Fruit fly (Drosophila melanogaster): ENCODE results near the gene ncd.

The ncd gene

DNA sequence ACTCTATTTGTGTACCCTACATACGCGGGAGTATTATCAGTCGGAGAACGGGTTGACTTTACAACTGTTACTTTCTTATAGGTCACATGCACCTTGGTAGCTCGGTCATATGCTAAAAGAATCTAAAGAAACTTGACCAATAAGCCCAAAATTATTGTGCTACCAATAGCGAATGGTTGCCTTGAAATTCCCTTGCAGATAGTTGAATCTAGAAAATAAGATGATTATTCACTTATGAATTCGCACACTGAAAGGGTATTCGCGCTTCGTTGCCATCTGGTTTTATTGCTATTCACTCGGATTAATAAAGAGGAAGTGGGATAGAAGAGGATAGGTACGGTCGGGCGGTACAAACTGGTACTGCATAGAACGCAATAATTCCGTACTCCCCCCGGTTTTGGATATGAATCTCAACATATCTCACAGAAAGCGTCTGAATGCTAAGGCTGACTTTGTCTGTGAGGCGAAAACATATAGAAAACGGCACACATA lies 33.0 kb downstream of the ncd start (continued):
- TF ChIP-seq Pdp1 (GFP tag; optimal IDR thresholded peaks at IDR 0.05) = peak; percentile 65 to 70
- TF ChIP-seq E2f2 (GFP tag; IDR thresholded peaks at IDR 0.05) = peak; percentile 34
- no peak for TF ChIP-seq hbn (GFP tag; IDR thresholded peaks at IDR 0.05; ENCODE audit: partially characterized antibody)

DNA sequence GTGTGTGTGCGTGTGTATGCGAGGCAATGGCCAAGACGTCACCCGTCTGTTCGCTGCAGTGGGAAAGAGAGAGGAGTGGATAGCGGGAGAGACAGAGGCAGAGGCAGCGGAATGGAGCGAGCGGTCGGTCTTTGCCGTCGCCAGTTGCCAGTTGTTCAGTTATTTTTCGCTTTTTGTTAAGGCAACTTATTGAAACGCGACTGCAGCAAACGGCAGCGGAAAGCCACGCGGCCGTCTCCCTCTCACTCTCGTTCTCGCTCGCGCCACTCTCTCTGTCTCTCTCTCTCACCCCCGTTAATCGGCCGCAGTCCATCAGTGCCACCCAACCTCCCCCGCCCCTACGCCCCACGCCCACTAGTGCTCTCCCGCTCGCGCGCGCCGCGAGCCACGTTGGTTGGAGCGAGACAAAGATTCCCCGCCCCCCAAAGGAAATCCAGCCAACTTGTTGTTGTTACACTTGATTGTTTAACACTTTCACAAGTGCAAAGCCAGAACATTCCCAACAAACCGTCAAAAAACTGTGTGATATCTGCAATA lies 34.1 kb downstream of the ncd start:
- no peak for TF ChIP-seq CG7786 (GFP tag; optimal IDR thresholded peaks at IDR 0.05)
- peak; percentile 22; the same call in 1 of the 2 replicates for TF ChIP-seq Rfx (GFP tag; IDR thresholded peaks at IDR 0.05)
- TF ChIP-seq chm (GFP tag; IDR thresholded peaks at IDR 0.05) = peak; percentile 62; the same call in 1 of the 2 replicates
- peak; percentile 66 for TF ChIP-seq cwo (GFP tag; optimal IDR thresholded peaks at IDR 0.05)
- peak in 1 of 3 experiments; percentile 19 for TF ChIP-seq Stat92E (GFP tag; optimal IDR thresholded peaks at IDR 0.05)
- 0 out of 2 replicates have a peak, but pooled peaks have one; percentile 6 for TF ChIP-seq CG8765 (GFP tag; IDR thresholded peaks at IDR 0.05)
- peak; percentile 22 for TF ChIP-seq CG1603 (tag; optimal IDR thresholded peaks at IDR 0.05)
- TF ChIP-seq Bgb (GFP tag; IDR thresholded peaks at IDR 0.05; ENCODE audit: partially characterized antibody) = peak; percentile 72
- peak; percentile 69 for TF ChIP-seq CG18599 (GFP tag; optimal IDR thresholded peaks at IDR 0.05)
- TF ChIP-seq lbe (GFP tag; optimal IDR thresholded peaks at IDR 0.05) = no peak
- peak; percentile 69 for TF ChIP-seq Atf6 (GFP tag; IDR thresholded peaks at IDR 0.05)
- peak; percentile 96 for TF ChIP-seq Jarid2 (GFP tag; optimal IDR thresholded peaks at IDR 0.05)
- TF ChIP-seq Doc3 (GFP tag; IDR thresholded peaks at IDR 0.05; ENCODE audit: partially characterized antibody) = 0 out of 3 replicates have a peak, but pooled peaks have one; percentile 35
- TF ChIP-seq vfl (GFP tag; optimal IDR thresholded peaks at IDR 0.05) = no peak
- TF ChIP-seq sima (GFP tag; optimal IDR thresholded peaks at IDR 0.05) = no peak
- TF ChIP-seq E2f2 (GFP tag; IDR thresholded peaks at IDR 0.05) = 0 out of 2 replicates have a peak, but pooled peaks have one; percentile 20
- TF ChIP-seq ham (GFP tag; IDR thresholded peaks at IDR 0.05) = peak; percentile 41; the same call in 1 of the 2 replicates
- no peak for TF ChIP-seq CG12155 (GFP tag; optimal IDR thresholded peaks at IDR 0.05)
- no peak for TF ChIP-seq CG7271 (tag; optimal IDR thresholded peaks at IDR 0.05)
- TF ChIP-seq CG14441 (GFP tag; IDR thresholded peaks at IDR 0.05) = peak; percentile 48
- TF ChIP-seq CG15011 (GFP tag; optimal IDR thresholded peaks at IDR 0.05) = no peak
- 0 out of 3 replicates have a peak, but pooled peaks have one; percentile 67 for TF ChIP-seq otp (GFP tag; IDR thresholded peaks at IDR 0.05)
- peak; percentile 66 for TF ChIP-seq CG34376 (GFP tag; optimal IDR thresholded peaks at IDR 0.05)
- TF ChIP-seq CG13287 (GFP tag; IDR thresholded peaks at IDR 0.05; ENCODE audit: partially characterized antibody) = peak; percentile 61; the same call in 1 of the 2 replicates
- no peak for TF ChIP-seq fd3F (GFP tag; optimal IDR thresholded peaks at IDR 0.05)
- TF ChIP-seq dimm (GFP tag; IDR thresholded peaks at IDR 0.05) = no peak
- TF ChIP-seq Ets97D (GFP tag; optimal IDR thresholded peaks at IDR 0.05) = no peak
- peak; percentile 18 for TF ChIP-seq caup (GFP tag; optimal IDR thresholded peaks at IDR 0.05; ENCODE audit: severe bottlenecking)
- peak; percentile 24 for TF ChIP-seq CG10431 (GFP tag; optimal IDR thresholded peaks at IDR 0.05)
- TF ChIP-seq CG5180 (GFP tag; optimal IDR thresholded peaks at IDR 0.05) = peak; percentile 30
- peak; percentile 82 for TF ChIP-seq sr (GFP tag; IDR thresholded peaks at IDR 0.05)
- no peak for TF ChIP-seq Dref (GFP tag; IDR thresholded peaks at IDR 0.05)
- no peak for TF ChIP-seq chif (GFP tag; optimal IDR thresholded peaks at IDR 0.05)
- TF ChIP-seq ems (GFP tag; optimal IDR thresholded peaks at IDR 0.05) = no peak
- TF ChIP-seq dm (GFP tag; optimal IDR thresholded peaks at IDR 0.05) = no peak
- peak; percentile 82 for TF ChIP-seq kni (GFP tag; optimal IDR thresholded peaks at IDR 0.05)
- TF ChIP-seq dmrt11E (tag; optimal IDR thresholded peaks at IDR 0.05) = no peak
- TF ChIP-seq CG15601 (tag; optimal IDR thresholded peaks at IDR 0.05) = peak; percentile 16
- 0 out of 2 replicates have a peak, but pooled peaks have one; percentile 16 for TF ChIP-seq CG10959 (GFP tag; IDR thresholded peaks at IDR 0.05)
- peak; percentile 93 for TF ChIP-seq cg (GFP tag; optimal IDR thresholded peaks at IDR 0.05)
- peak; percentile 23 for TF ChIP-seq CG6254 (GFP tag; optimal IDR thresholded peaks at IDR 0.05)
- TF ChIP-seq ara (GFP tag; IDR thresholded peaks at IDR 0.05) = 0 out of 2 replicates have a peak, but pooled peaks have one; percentile 25
- TF ChIP-seq CG12219 (GFP tag; optimal IDR thresholded peaks at IDR 0.05) = peak; percentile 15
- TF ChIP-seq CG6683 (GFP tag; optimal IDR thresholded peaks at IDR 0.05) = peak; percentile 26

All from whole organism, embryonic.